Fruit fly (Drosophila melanogaster) whole organism, embryonic: ENCODE data around the gene CG31817.
A peak's percentile ranks its signal among the peaks of the same experiment; 100 is the strongest.

Experiments used
- Atf3 ChIP-seq: fragments of 200-800 bp; sonication (Bioruptor generic); optimal IDR thresholded peaks from 3 replicates; lab custom pipeline; 2016; ENCODE audit warnings: missing biosample characterization, missing genetic modification characterization
- CG10979 ChIP-seq: fragments of 200-800 bp; sonication (Bioruptor generic); optimal IDR thresholded peaks from 2 replicates; lab custom pipeline; 2018; ENCODE audit warnings: missing biosample characterization, mild to moderate bottlenecking, missing genetic modification characterization, moderate library complexity
- CG11247 ChIP-seq: fragments of 200-800 bp; sonication (Bioruptor generic); IDR thresholded peaks from 2 replicates; pipeline ENCODE4 v1.3.6; 2022; ENCODE audit warnings: missing biosample characterization, missing genetic modification characterization
- CG12236 ChIP-seq: fragments of 200-800 bp; sonication (Bioruptor generic); optimal IDR thresholded peaks from 2 replicates; lab custom pipeline; 2016; ENCODE audit warnings: missing biosample characterization, missing genetic modification characterization
- CG14050 ChIP-seq: fragments of 200-800 bp; sonication (Bioruptor generic); IDR thresholded peaks from 3 replicates; pipeline ENCODE4 v1.3.6; 2022; ENCODE audit warnings: missing biosample characterization, missing genetic modification characterization
- CG1529 ChIP-seq: fragments of 200-800 bp; sonication (Bioruptor generic); optimal IDR thresholded peaks from 3 replicates; lab custom pipeline; 2018; ENCODE audit warnings: missing biosample characterization, missing genetic modification characterization
- CG1603 ChIP-seq: fragments of 200-800 bp; sonication (Bioruptor generic); optimal IDR thresholded peaks from 2 replicates; lab custom pipeline; 2019; ENCODE audit warnings: missing biosample characterization, mild to moderate bottlenecking, missing genetic modification characterization, moderate library complexity
- CG17912 ChIP-seq: fragments of 200-800 bp; sonication (Bioruptor generic); optimal IDR thresholded peaks from 2 replicates; lab custom pipeline; 2018; ENCODE audit warnings: missing biosample characterization, mild to moderate bottlenecking, missing genetic modification characterization
- CG2120 ChIP-seq: fragments of 200-800 bp; sonication (Bioruptor generic); optimal IDR thresholded peaks from 3 replicates; lab custom pipeline; 2016; ENCODE audit warnings: missing biosample characterization, missing genetic modification characterization
- CG30403 ChIP-seq: fragments of 200-800 bp; sonication (Bioruptor generic); optimal IDR thresholded peaks from 3 replicates; lab custom pipeline; 2016; ENCODE audit warnings: missing biosample characterization, missing genetic modification characterization
- CG34376 ChIP-seq: fragments of 200-800 bp; sonication (Bioruptor generic); optimal IDR thresholded peaks from 2 replicates; lab custom pipeline; 2018; ENCODE audit warnings: missing biosample characterization, mild to moderate bottlenecking, missing genetic modification characterization
- CG4328 ChIP-seq: fragments of 200-800 bp; sonication (Bioruptor generic); optimal IDR thresholded peaks from 3 replicates; lab custom pipeline; 2017; ENCODE audit warnings: missing biosample characterization, missing genetic modification reagents, missing genetic modification characterization
- CG4424 ChIP-seq: fragments of 200-800 bp; sonication (Bioruptor generic); optimal IDR thresholded peaks from 3 replicates; lab custom pipeline; 2016; ENCODE audit warnings: missing biosample characterization, missing genetic modification characterization
- CG4820 ChIP-seq: fragments of 200-800 bp; sonication (Bioruptor generic); optimal IDR thresholded peaks from 3 replicates; lab custom pipeline; 2016; ENCODE audit warnings: missing biosample characterization, missing genetic modification characterization
- CG5245 ChIP-seq: fragments of 200-800 bp; sonication (Bioruptor generic); optimal IDR thresholded peaks from 3 replicates; lab custom pipeline; 2016; ENCODE audit warnings: missing biosample characterization, missing genetic modification characterization
- CG6689 ChIP-seq: fragments of 200-800 bp; sonication (Bioruptor generic); IDR thresholded peaks from 2 replicates; pipeline ENCODE4 v1.3.6; 2022; ENCODE audit warnings: missing biosample characterization, missing genetic modification characterization
- CG6813 ChIP-seq: fragments of 200-800 bp; sonication (Bioruptor generic); optimal IDR thresholded peaks from 2 replicates; lab custom pipeline; 2017; ENCODE audit warnings: missing biosample characterization, missing genetic modification characterization, mild to moderate bottlenecking, moderate library complexity, missing genetic modification reagents
- CG7357 ChIP-seq: fragments of 200-800 bp; sonication (Bioruptor generic); IDR thresholded peaks from 3 replicates; pipeline ENCODE4 v1.3.6; 2022; ENCODE audit warnings: missing biosample characterization, missing genetic modification characterization
- CG9932 ChIP-seq: fragments of 200-800 bp; sonication (Bioruptor generic); IDR thresholded peaks from 2 replicates; pipeline ENCODE4 v1.3.6; 2022; ENCODE audit warnings: missing biosample characterization, missing genetic modification characterization
- Dref ChIP-seq: fragments of 200-800 bp; sonication (Bioruptor generic); IDR thresholded peaks from 2 replicates; pipeline ENCODE4 v1.3.6; 2022; ENCODE audit warnings: missing biosample characterization, missing genetic modification characterization
- Fer3 ChIP-seq: fragments of 200-800 bp; sonication (Bioruptor generic); optimal IDR thresholded peaks from 2 replicates; lab custom pipeline; 2018; ENCODE audit warnings: missing biosample characterization, mild to moderate bottlenecking, missing genetic modification characterization, moderate library complexity
- Hmr ChIP-seq: fragments of 200-800 bp; sonication (Bioruptor generic); optimal IDR thresholded peaks from 3 replicates; lab custom pipeline; 2017; ENCODE audit warnings: mild to moderate bottlenecking, missing biosample characterization, missing genetic modification reagents, missing genetic modification characterization
- Hsf ChIP-seq: fragments of 200-800 bp; sonication (Bioruptor generic); optimal IDR thresholded peaks from 3 replicates; lab custom pipeline; 2016; ENCODE audit warnings: missing biosample characterization, missing genetic modification characterization
- Lpt ChIP-seq: fragments of >200 bp; optimal IDR thresholded peaks from 2 replicates; lab custom pipeline; 2018; ENCODE audit warnings: missing biosample characterization, missing genetic modification characterization
- Med ChIP-seq: fragments of 200-800 bp; sonication (Bioruptor generic); peaks from one replicate; lab custom pipeline; 2016; ENCODE audit warnings: missing biosample characterization, missing genetic modification characterization, mild to moderate bottlenecking, inconsistent platforms, moderate library complexity
- Ptx1 ChIP-seq: fragments of 200-800 bp; sonication (Bioruptor generic); IDR thresholded peaks from 2 replicates; pipeline ENCODE4 v1.3.6; 2022; ENCODE audit warnings: missing biosample characterization, missing genetic modification characterization
- Rfx ChIP-seq: fragments of 200-800 bp; sonication (Bioruptor generic); IDR thresholded peaks from 2 replicates; pipeline ENCODE4 v1.3.6; 2022; ENCODE audit warnings: missing biosample characterization, missing genetic modification characterization
- Rx ChIP-seq: fragments of 200-800 bp; sonication (Bioruptor generic); IDR thresholded peaks from 2 replicates; pipeline ENCODE4 v1.3.6; 2022; ENCODE audit warnings: missing biosample characterization, missing genetic modification characterization
- Six4 ChIP-seq: fragments of 200-800 bp; sonication (Bioruptor generic); optimal IDR thresholded peaks from 2 replicates; lab custom pipeline; 2016; ENCODE audit warnings: missing biosample characterization, missing genetic modification characterization
- Sox102F ChIP-seq: fragments of 200-800 bp; sonication (Bioruptor generic); optimal IDR thresholded peaks from 2 replicates; lab custom pipeline; 2018; ENCODE audit warnings: missing biosample characterization, mild to moderate bottlenecking, missing genetic modification characterization, moderate library complexity
- Spps ChIP-seq: fragments of 200-800 bp; sonication (Bioruptor generic); optimal IDR thresholded peaks from 2 replicates; lab custom pipeline; 2018; ENCODE audit warnings: missing biosample characterization, mild to moderate bottlenecking, missing genetic modification characterization
- bigmax ChIP-seq: fragments of 200-800 bp; sonication (Bioruptor generic); optimal IDR thresholded peaks from 2 replicates; lab custom pipeline; 2018; ENCODE audit warnings: missing biosample characterization, mild to moderate bottlenecking, missing genetic modification characterization
- bowl ChIP-seq: fragments of 200-800 bp; sonication (Bioruptor generic); IDR thresholded peaks from 2 replicates; pipeline ENCODE4 v1.3.6; 2022; ENCODE audit warnings: missing biosample characterization, missing genetic modification characterization
- br ChIP-seq: fragments of >200 bp; optimal IDR thresholded peaks from 2 replicates; lab custom pipeline; 2017
- cad ChIP-seq: fragments of >200 bp; optimal IDR thresholded peaks from 2 replicates; lab custom pipeline; 2017; ENCODE audit warnings: missing biosample characterization, missing genetic modification characterization
- corto ChIP-seq: fragments of 200-800 bp; sonication (Bioruptor generic); optimal IDR thresholded peaks from 2 replicates; lab custom pipeline; 2016; ENCODE audit warnings: missing biosample characterization, mild to moderate bottlenecking, missing genetic modification characterization, moderate library complexity
- emc ChIP-seq: fragments of 200-800 bp; sonication (Bioruptor generic); optimal IDR thresholded peaks from 2 replicates; lab custom pipeline; 2016; ENCODE audit warnings: missing biosample characterization, missing genetic modification characterization
- fu2 ChIP-seq: fragments of 200-800 bp; sonication (Bioruptor generic); optimal IDR thresholded peaks from 2 replicates; lab custom pipeline; 2016; ENCODE audit warnings: missing biosample characterization, missing genetic modification characterization
- grn ChIP-seq: fragments of 200-800 bp; sonication (Bioruptor generic); optimal IDR thresholded peaks from 3 replicates; lab custom pipeline; 2017; ENCODE audit warnings: missing biosample characterization, missing genetic modification characterization
- insv ChIP-seq, 2 experiments: fragments of 200-800 bp; sonication (Bioruptor generic); optimal IDR thresholded peaks; 3 replicates each; lab custom pipeline; 2016 to 2018; ENCODE audit warnings: missing biosample characterization in 2 of 2, missing genetic modification characterization in 2 of 2
- klu ChIP-seq: fragments of 200-800 bp; sonication (Bioruptor generic); IDR thresholded peaks from 2 replicates; pipeline ENCODE4 v1.3.6; 2022; ENCODE audit warnings: missing biosample characterization, missing genetic modification characterization
- lilli ChIP-seq: fragments of 200-800 bp; sonication (Bioruptor generic); optimal IDR thresholded peaks from 3 replicates; lab custom pipeline; 2016; ENCODE audit warnings: missing biosample characterization, missing genetic modification characterization
- lola ChIP-seq, 3 experiments: fragments of >200 bp in 2 of 3; fragments of 200-800 bp in 1 of 3; sonication (Bioruptor generic) in 1 of 3; optimal IDR thresholded peaks; 2 replicates each; lab custom pipeline; 2017 to 2019; ENCODE audit warnings: missing biosample characterization in 3 of 3, missing genetic modification characterization in 3 of 3, mild to moderate bottlenecking in 1 of 3, moderate library complexity in 1 of 3
- nom ChIP-seq: fragments of 200-800 bp; sonication (Bioruptor generic); optimal IDR thresholded peaks from 2 replicates; lab custom pipeline; 2017; ENCODE audit warnings: missing biosample characterization, missing genetic modification characterization, mild to moderate bottlenecking, moderate library complexity, missing genetic modification reagents
- pnt ChIP-seq: fragments of 200-800 bp; sonication (Bioruptor generic); optimal IDR thresholded peaks from 3 replicates; lab custom pipeline; 2016; ENCODE audit warnings: missing biosample characterization, missing genetic modification characterization
- prd ChIP-seq, 3 experiments: fragments of >200 bp in 2 of 3; fragments of 200-800 bp in 1 of 3; sonication (Bioruptor generic) in 1 of 3; optimal IDR thresholded peaks in 2 of 3; IDR thresholded peaks in 1 of 3; 2 replicates in 2 of 3; 3 replicates in 1 of 3; pipeline versions ENCODE4 v1.3.6 to Lab custom; 2017 to 2022; ENCODE audit warnings: missing biosample characterization in 1 of 3, missing genetic modification characterization in 1 of 3
- ro ChIP-seq: fragments of 200-800 bp; sonication (Bioruptor generic); IDR thresholded peaks from 2 replicates; pipeline ENCODE4 v1.3.6; 2022; ENCODE audit warnings: missing biosample characterization, missing genetic modification characterization
- salm ChIP-seq: fragments of 200-800 bp; sonication (Bioruptor generic); optimal IDR thresholded peaks from 2 replicates; lab custom pipeline; 2018; ENCODE audit warnings: missing biosample characterization, mild to moderate bottlenecking, missing genetic modification characterization
- wdn ChIP-seq: fragments of 200-800 bp; sonication (Bioruptor generic); IDR thresholded peaks from 2 replicates; pipeline ENCODE4 v1.3.6; 2022; ENCODE audit warnings: missing biosample characterization, missing genetic modification characterization
- yki ChIP-seq: fragments of >200 bp; optimal IDR thresholded peaks from 3 replicates; lab custom pipeline; 2018

CG31817 gene

dm6 chr2L:16350742-16351568, 13.3 kb upstream of the CG31817 start (continued):
- TF ChIP-seq wdn (peak; percentile 98), CG9932 (GFP tag; lab: Robert Waterston, UW) (peak; percentile 99), Atf3 (GFP tag; lab: Kevin White, UChicago) (peak; percentile 95), corto (peak; percentile 94), ro (GFP tag; lab: Robert Waterston, UW) (peak; percentile 96), CG6689 (GFP tag; lab: Robert Waterston, UW) (peak; percentile 99), klu (peak; percentile 98), fu2 (peak; percentile 97), bowl (GFP tag; lab: Robert Waterston, UW) (peak; percentile 98), CG4328 (peak; percentile 98), Lpt (GFP tag; lab: Kevin White, UChicago) (no peak), lilli (GFP tag; lab: Kevin White, UChicago) (peak; percentile 99), CG6813 (GFP tag; lab: Kevin White, UChicago) (peak; percentile 99), nom (peak; percentile 99), CG2120 (GFP tag; lab: Kevin White, UChicago) (peak; percentile 99), CG1529 (GFP tag; lab: Kevin White, UChicago) (peak; percentile 99), CG10979 (tag; lab: Kevin White, UChicago) (peak; percentile 99), CG30403 (GFP tag; lab: Kevin White, UChicago) (peak; percentile 99), CG4424 (GFP tag; lab: Kevin White, UChicago) (peak; percentile 99), br (lab: Kevin White, UChicago) (no peak), prd (optimal IDR thresholded peaks at IDR 0.05; lab: Kevin White, UChicago) (no peak), prd (GFP tag; IDR thresholded peaks at IDR 0.05; lab: Robert Waterston, UW) (peak; percentile 99), cad (GFP tag; lab: Kevin White, UChicago) (no peak), Hmr (GFP tag; lab: Kevin White, UChicago) (peak; percentile 99), CG12236 (GFP tag; lab: Kevin White, UChicago) (peak; percentile 94), CG7357 (GFP tag; lab: Robert Waterston, UW) (peak; percentile 96), CG4820 (peak; percentile 98), Spps (tag; lab: Kevin White, UChicago) (peak; percentile 99), pnt (GFP tag; lab: Kevin White, UChicago) (peak; percentile 97), CG14050 (GFP tag; lab: Robert Waterston, UW) (peak; percentile 99), bigmax (peak; percentile 68), salm (peak; percentile 99), Six4 (GFP tag; lab: Kevin White, UChicago) (peak; percentile 98), CG5245 (GFP tag; lab: Kevin White, UChicago) (peak; percentile 99), CG11247 (GFP tag; lab: Robert Waterston, UW) (peak; percentile 98), lola (GFP tag; optimal IDR thresholded peaks at IDR 0.05; lab: Kevin White, UChicago) (peak in 1 of 3 experiments; percentile 98), CG1603 (peak; percentile 99), Dref (GFP tag; lab: Robert Waterston, UW) (peak; percentile 36; the same call in 1 of the 2 replicates), CG17912 (peak; percentile 95), grn (GFP tag; lab: Kevin White, UChicago) (peak; percentile 88), Med (peak; percentile 100), Hsf (GFP tag; lab: Kevin White, UChicago) (peak; percentile 99), emc (GFP tag; lab: Kevin White, UChicago) (peak; percentile 92), Ptx1 (peak; percentile 98), Sox102F (GFP tag; lab: Kevin White, UChicago) (peak; percentile 99), Rfx (GFP tag; lab: Robert Waterston, UW) (peak; percentile 99), insv (GFP tag; optimal IDR thresholded peaks at IDR 0.05; lab: Kevin White, UChicago) (peak; percentile 56 to 83), CG34376 (GFP tag; lab: Kevin White, UChicago) (peak; percentile 100), Fer3 (peak; percentile 99), yki (lab: Kevin White, UChicago) (peak; percentile 66), Rx (GFP tag; lab: Robert Waterston, UW) (peak; percentile 98)
